Fruit fly (Drosophila melanogaster): Measurements from ENCODE around the gene CG12480.
A peak's percentile ranks its signal among the peaks of the same experiment; 100 is the strongest.

CG12480 gene

dm6 chrX:14208426-14209208, 39.2 kb downstream of the CG12480 start (continued):
- no peak for TF ChIP-seq seq (GFP tag; IDR thresholded peaks at IDR 0.05)
- TF ChIP-seq Oli (tag; optimal IDR thresholded peaks at IDR 0.05): peak; percentile 65
- peak; percentile 24 for TF ChIP-seq lmd (GFP tag; IDR thresholded peaks at IDR 0.05)
- peak; percentile 59 for TF ChIP-seq HLHmδ (GFP tag; optimal IDR thresholded peaks at IDR 0.05)
- no peak for TF ChIP-seq CrebB (tag; optimal IDR thresholded peaks at IDR 0.05)
- TF ChIP-seq CG17802 (tag; optimal IDR thresholded peaks at IDR 0.05): peak; percentile 41
- peak; percentile 61 for TF ChIP-seq CoRest (tag; optimal IDR thresholded peaks at IDR 0.05)
- no peak for TF ChIP-seq CG4617 (GFP tag; optimal IDR thresholded peaks at IDR 0.05; ENCODE audit: borderline replicate concordance)
- peak; percentile 17 for TF ChIP-seq CG18764 (GFP tag; optimal IDR thresholded peaks at IDR 0.05)
- no peak for TF ChIP-seq br (optimal IDR thresholded peaks at IDR 0.05)
- peak; percentile 88 for TF ChIP-seq GATAe (GFP tag; conservative IDR thresholded peaks at IDR 0.05)
- TF ChIP-seq Xbp1 (GFP tag; optimal IDR thresholded peaks at IDR 0.05): peak; percentile 62
- TF ChIP-seq az2 (GFP tag; optimal IDR thresholded peaks at IDR 0.05): peak; percentile 67
- peak; percentile 0 for TF ChIP-seq CG12769 (tag; optimal IDR thresholded peaks at IDR 0.05)
- no peak for TF ChIP-seq CG10321 (GFP tag; IDR thresholded peaks at IDR 0.05)
- TF ChIP-seq CG4730 (GFP tag; IDR thresholded peaks at IDR 0.05): no peak

dm6 chrX:14209209-14209781, 39.9 kb downstream of the CG12480 start:
- TF ChIP-seq exex (tag; optimal IDR thresholded peaks at IDR 0.05) (peak; percentile 16), eve (GFP tag; optimal IDR thresholded peaks at IDR 0.05) (peak in 1 of 2 experiments; percentile 34), CG8281 (tag; optimal IDR thresholded peaks at IDR 0.05) (peak; percentile 0), gem (tag; optimal IDR thresholded peaks at IDR 0.05) (peak; percentile 6), sd (tag; optimal IDR thresholded peaks at IDR 0.05) (peak; percentile 69), Ssrp (tag; optimal IDR thresholded peaks at IDR 0.05) (peak; percentile 21), Hmr (GFP tag; optimal IDR thresholded peaks at IDR 0.05) (no peak), sens (GFP tag) (peak; percentile 78), Med (GFP tag) (peak; percentile 69), grau (tag; optimal IDR thresholded peaks at IDR 0.05) (peak; percentile 46), CG3281 (GFP tag; optimal IDR thresholded peaks at IDR 0.05) (peak; percentile 6), CG42726 (GFP tag; IDR thresholded peaks at IDR 0.05; ENCODE audit: partially characterized antibody) (no peak), CG18011 (GFP tag; optimal IDR thresholded peaks at IDR 0.05) (no peak), wor (GFP tag; IDR thresholded peaks at IDR 0.05) (no peak), sqz (GFP tag; optimal IDR thresholded peaks at IDR 0.05) (peak; percentile 68)

dm6 chrX:14211250-14211944, 42.0 kb downstream of the CG12480 start:
- TF ChIP-seq schlank (tag; optimal IDR thresholded peaks at IDR 0.05) (no peak), pum (GFP tag; optimal IDR thresholded peaks at IDR 0.05) (no peak), Sry-β (GFP tag; optimal IDR thresholded peaks at IDR 0.05) (no peak), CG5180 (GFP tag; optimal IDR thresholded peaks at IDR 0.05) (peak; percentile 22), CG6272 (GFP tag; IDR thresholded peaks at IDR 0.05) (no peak), fd3F (GFP tag; optimal IDR thresholded peaks at IDR 0.05) (no peak), CG17568 (GFP tag; optimal IDR thresholded peaks at IDR 0.05) (no peak), tap (tag; optimal IDR thresholded peaks at IDR 0.05) (no peak), NK7.1 (GFP tag; optimal IDR thresholded peaks at IDR 0.05) (no peak), ato (GFP tag; IDR thresholded peaks at IDR 0.05; ENCODE audit: partially characterized antibody) (peak; percentile 9; the same call in 1 of the 2 replicates), hth (optimal IDR thresholded peaks at IDR 0.05) (no peak), gfzf (GFP tag; optimal IDR thresholded peaks at IDR 0.05) (no peak), CG11696 (GFP tag; IDR thresholded peaks at IDR 0.05) (no peak), ranshi (GFP tag; IDR thresholded peaks at IDR 0.05) (no peak), ro (GFP tag; IDR thresholded peaks at IDR 0.05) (no peak), lab (GFP tag; optimal IDR thresholded peaks at IDR 0.05) (peak; percentile 37)
